Worm (Caenorhabditis elegans): ENCODE measurements around the gene del-2.

DNA sequence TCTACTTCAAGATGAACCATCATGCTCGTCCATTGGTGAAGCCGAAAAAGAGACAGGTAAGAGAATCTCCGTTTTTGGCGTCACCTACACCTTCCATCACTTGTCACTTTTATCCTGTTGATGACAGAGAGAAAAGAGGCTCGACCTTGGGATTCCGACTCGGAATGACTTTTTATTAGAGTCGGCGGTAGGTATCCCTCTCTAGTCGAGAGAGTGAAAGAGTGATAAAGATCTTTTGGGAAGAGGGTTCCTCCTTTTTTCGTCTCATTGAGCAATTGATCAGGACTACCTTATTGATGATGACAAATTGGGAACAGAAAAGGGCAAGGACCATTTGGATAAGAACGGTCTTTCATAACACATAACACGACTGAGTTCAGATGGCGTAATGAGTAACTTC is 24.5 kb downstream of the del-2 start:
- no peak for TF ChIP-seq dao-5 (tag; optimal IDR thresholded peaks at IDR 0.05)
- no peak for TF ChIP-seq W03F9.2 (tag; optimal IDR thresholded peaks at IDR 0.05)
